Fruit fly (Drosophila melanogaster): ENCODE data around the gene CG17568.

DNA sequence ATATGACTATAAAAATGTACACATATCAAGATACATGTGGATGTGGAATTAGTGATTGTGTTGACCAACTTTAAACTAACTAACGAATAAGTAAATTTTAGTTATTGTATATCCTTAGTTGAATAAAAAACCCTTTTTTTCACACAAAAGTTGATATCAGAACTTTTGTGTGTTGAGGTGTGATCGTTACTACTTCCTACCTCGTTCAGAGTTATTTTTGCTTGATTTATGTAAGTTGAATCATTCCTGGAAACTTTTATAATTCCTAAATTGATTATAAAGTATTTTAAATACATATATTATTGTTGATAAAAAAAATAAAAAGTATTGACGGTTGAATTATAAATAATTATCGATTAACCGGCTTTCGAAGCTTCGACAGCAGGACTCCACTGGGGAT lies 2.2 kb upstream of the CG17568 start, which contains the start of gene CG46059:
- TF ChIP-seq CG14711 (tag; optimal IDR thresholded peaks at IDR 0.05) (no peak), CG7101 (tag; optimal IDR thresholded peaks at IDR 0.05) (no peak), ovo (GFP tag; optimal IDR thresholded peaks at IDR 0.05) (no peak)

Measured in whole organism, adult.